Worm (Caenorhabditis elegans) whole organism, L1 larva: ENCODE results near the gene pgl-3.
"Not testable (repeated sequence)": the region's sequence is repeated elsewhere in the genome, so short reads cannot be mapped to it uniquely, and the experiment has no call there.

Experiments
- C34B4.2 ChIP-seq: sonication (generic microtip); optimal IDR thresholded peaks from 2 replicates; lab custom pipeline; 2017; ENCODE audit warnings: mild to moderate bottlenecking, missing genetic modification characterization, missing compliant biosample characterization
- Y116A8C.19 ChIP-seq: sonication (generic microtip); optimal IDR thresholded peaks from 2 replicates; lab custom pipeline; 2016; ENCODE audit warnings: missing compliant biosample characterization, missing genetic modification characterization, borderline replicate concordance
- aha-1 ChIP-seq: fragments of 150-350 bp; optimal IDR thresholded peaks from 2 replicates; lab custom pipeline; 2014; ENCODE audit warnings: missing biosample characterization, missing genetic modification characterization
- blmp-1 ChIP-seq: fragments of 150-350 bp; optimal IDR thresholded peaks from 2 replicates; lab custom pipeline; 2014; ENCODE audit warnings: missing biosample characterization, missing genetic modification characterization
- ceh-8 ChIP-seq: fragments of 200-800 bp; sonication (Bioruptor generic); optimal IDR thresholded peaks from 2 replicates; lab custom pipeline; 2018; ENCODE audit warnings: mild to moderate bottlenecking, missing genetic modification characterization, moderate library complexity, missing compliant biosample characterization
- ceh-82 ChIP-seq, 3 experiments: fragments of 150-350 bp in 1 of 3; sonication (generic microtip) in 2 of 3; optimal IDR thresholded peaks; 2 replicates each; lab custom pipeline; 2014 to 2017; ENCODE audit warnings: missing biosample characterization in 3 of 3, missing genetic modification characterization in 3 of 3
- ceh-90 ChIP-seq: sonication (generic microtip); optimal IDR thresholded peaks from 2 replicates; lab custom pipeline; 2016; ENCODE audit warnings: missing genetic modification characterization, missing compliant biosample characterization
- dpl-1 ChIP-seq, 3 experiments: fragments of 150-350 bp in 2 of 3; sonication (generic microtip) in 1 of 3; optimal IDR thresholded peaks; 2 replicates each; lab custom pipeline; 2014 to 2017; ENCODE audit warnings: missing biosample characterization in 3 of 3, missing genetic modification characterization in 3 of 3, missing genetic modification reagents in 3 of 3
- efl-1 ChIP-seq, 4 experiments: fragments of 150-350 bp; optimal IDR thresholded peaks in 3 of 4; peaks in 1 of 4; 1 replicate in 1 of 4; 2 replicates in 3 of 4; lab custom pipeline; 2014; ENCODE audit warnings: missing biosample characterization in 2 of 4, missing genetic modification characterization in 2 of 4, missing genetic modification reagents in 2 of 4
- efl-3 ChIP-seq: fragments of 200-800 bp; sonication (Bioruptor generic); optimal IDR thresholded peaks from 2 replicates; lab custom pipeline; 2018; ENCODE audit warnings: mild to moderate bottlenecking, missing genetic modification characterization, missing compliant biosample characterization
- egl-13 ChIP-seq: sonication (generic microtip); optimal IDR thresholded peaks from 2 replicates; lab custom pipeline; 2016; ENCODE audit warnings: missing genotype, missing genetic modification reagents, missing genetic modification characterization, missing compliant biosample characterization
- egl-27 ChIP-seq, 2 experiments: fragments of 150-350 bp in 1 of 2; sonication (generic microtip); optimal IDR thresholded peaks; 3 replicates each; lab custom pipeline; 2017 to 2018; ENCODE audit warnings: missing biosample characterization in 2 of 2, missing genetic modification characterization in 2 of 2, missing genetic modification reagents in 2 of 2
- elt-2 ChIP-seq: sonication (generic microtip); optimal IDR thresholded peaks from 2 replicates; lab custom pipeline; 2016; ENCODE audit warnings: missing genetic modification characterization, mild to moderate bottlenecking, inconsistent platforms, missing compliant biosample characterization, missing genetic modification reagents
- elt-3 ChIP-seq, 6 experiments: fragments of 150-350 bp in 1 of 6; sonication (generic microtip); optimal IDR thresholded peaks; 2 replicates each; lab custom pipeline; 2017 to 2018; ENCODE audit warnings: missing biosample characterization in 6 of 6, missing genetic modification characterization in 6 of 6, inconsistent platforms in 1 of 6
- hlh-4 ChIP-seq: sonication (generic microtip); optimal IDR thresholded peaks from 2 replicates; lab custom pipeline; 2016; ENCODE audit warnings: mild to moderate bottlenecking, missing genetic modification characterization, missing compliant biosample characterization
- hpl-2 ChIP-seq: fragments of 150-350 bp; optimal IDR thresholded peaks from 2 replicates; lab custom pipeline; 2014; ENCODE audit warnings: missing biosample characterization, missing genetic modification reagents, missing genetic modification characterization
- isw-1 ChIP-seq: fragments of 200-800 bp; sonication (Bioruptor generic); IDR thresholded peaks from 2 replicates; pipeline ENCODE4 v1.3.6; 2022; ENCODE audit warnings: missing genetic modification characterization, missing compliant biosample characterization
- lin-14 ChIP-seq: fragments of 200-800 bp; sonication (Bioruptor generic); optimal IDR thresholded peaks from 2 replicates; lab custom pipeline; 2018; ENCODE audit warnings: mild to moderate bottlenecking, missing genetic modification characterization, moderate library complexity, missing compliant biosample characterization
- lin-15B ChIP-seq: fragments of 150-350 bp; sonication (generic microtip); optimal IDR thresholded peaks from 3 replicates; lab custom pipeline; 2014; ENCODE audit warnings: missing biosample characterization, missing genetic modification characterization
- lin-35 ChIP-seq, 2 experiments: fragments of 150-350 bp; optimal IDR thresholded peaks; 2 replicates each; lab custom pipeline; 2014; ENCODE audit warnings: missing biosample characterization in 2 of 2, missing genetic modification characterization in 2 of 2, missing genetic modification reagents in 2 of 2
- lsy-2 ChIP-seq, 2 experiments: fragments of 150-350 bp; optimal IDR thresholded peaks; 2 replicates each; lab custom pipeline; 2014; ENCODE audit warnings: missing biosample characterization in 2 of 2, missing genetic modification characterization in 2 of 2
- nhr-12 ChIP-seq: sonication (generic microtip); optimal IDR thresholded peaks from 2 replicates; lab custom pipeline; 2017; ENCODE audit warnings: missing biosample characterization, missing genetic modification characterization
- nhr-28 ChIP-seq: fragments of 150-350 bp; optimal IDR thresholded peaks from 2 replicates; lab custom pipeline; 2014; ENCODE audit warnings: missing biosample characterization, missing genetic modification characterization
- nhr-85 ChIP-seq: sonication (generic microtip); peaks from one replicate; lab custom pipeline; 2016; ENCODE audit warnings: missing genetic modification characterization, inconsistent platforms, missing compliant biosample characterization
- skn-1 ChIP-seq: fragments of 150-350 bp; optimal IDR thresholded peaks from 2 replicates; lab custom pipeline; 2014; ENCODE audit warnings: missing biosample characterization, missing genetic modification characterization
- snpc-4 ChIP-seq: fragments of 150-350 bp; optimal IDR thresholded peaks from 2 replicates; lab custom pipeline; 2014; ENCODE audit warnings: missing biosample characterization, missing genetic modification characterization
- snu-23 ChIP-seq: sonication (generic microtip); optimal IDR thresholded peaks from 2 replicates; lab custom pipeline; 2016; ENCODE audit warnings: missing genetic modification characterization, missing compliant biosample characterization
- sox-4 ChIP-seq: sonication (generic microtip); optimal IDR thresholded peaks from 2 replicates; lab custom pipeline; 2016; ENCODE audit warnings: missing genetic modification characterization, missing compliant biosample characterization
- unc-62 ChIP-seq: fragments of 150-350 bp; optimal IDR thresholded peaks from 2 replicates; lab custom pipeline; 2014; ENCODE audit warnings: missing biosample characterization, missing genetic modification reagents, missing genetic modification characterization
- vab-15 ChIP-seq: sonication (generic microtip); optimal IDR thresholded peaks from 2 replicates; lab custom pipeline; 2017; ENCODE audit warnings: missing genotype, mild to moderate bottlenecking, missing genetic modification characterization, missing compliant biosample characterization
- zag-1 ChIP-seq: fragments of 150-350 bp; optimal IDR thresholded peaks from 2 replicates; lab custom pipeline; 2014; ENCODE audit warnings: missing biosample characterization, missing genetic modification characterization

Gene pgl-3

DNA sequence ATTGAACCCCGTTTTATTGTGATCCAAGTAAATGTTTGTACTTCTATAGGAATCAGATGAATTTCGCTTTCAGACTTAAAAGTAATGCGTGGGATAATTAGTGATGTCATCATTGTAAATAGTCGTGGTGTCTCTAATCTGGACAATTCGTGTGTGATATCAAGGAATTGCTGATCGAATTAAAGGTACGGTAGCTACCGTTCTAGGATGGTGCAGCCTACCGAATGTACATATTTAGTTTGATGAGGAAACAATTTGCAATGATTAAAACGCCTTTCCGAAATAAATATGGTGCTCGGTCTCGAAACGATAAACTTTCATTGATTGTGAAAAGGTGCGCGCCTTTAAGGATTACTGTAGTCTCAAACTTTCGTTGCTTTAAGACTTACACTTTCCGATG lies 2.8 kb downstream of the pgl-3 start:
- TF ChIP-seq isw-1 (GFP tag; lab: Robert Waterston, UW), result no peak
- TF ChIP-seq ceh-90 (tag; lab: Kevin White, UChicago), result no peak
- no peak for TF ChIP-seq sox-4 (tag; lab: Kevin White, UChicago)
- TF ChIP-seq elt-3 (tag; optimal IDR thresholded peaks at IDR 0.05; lab: Kevin White, UChicago), result no peak
- TF ChIP-seq blmp-1 (tag; lab: Kevin White, UChicago), result no peak
- no peak for TF ChIP-seq skn-1
- TF ChIP-seq lin-14 (GFP tag; lab: Kevin White, UChicago), result no peak
- no peak for TF ChIP-seq zag-1 (tag; lab: Kevin White, UChicago)
- no peak for TF ChIP-seq nhr-85 (tag; lab: Kevin White, UChicago)
- no peak for TF ChIP-seq hpl-2 (GFP tag; lab: Kevin White, UChicago)
- TF ChIP-seq vab-15 (tag; lab: Kevin White, UChicago), result no peak
- no peak for TF ChIP-seq hlh-4 (tag; lab: Kevin White, UChicago)
- TF ChIP-seq egl-27 (tag; optimal IDR thresholded peaks at IDR 0.05; lab: Kevin White, UChicago), result no peak
- TF ChIP-seq, all 84 proteins: peak for 0

DNA sequence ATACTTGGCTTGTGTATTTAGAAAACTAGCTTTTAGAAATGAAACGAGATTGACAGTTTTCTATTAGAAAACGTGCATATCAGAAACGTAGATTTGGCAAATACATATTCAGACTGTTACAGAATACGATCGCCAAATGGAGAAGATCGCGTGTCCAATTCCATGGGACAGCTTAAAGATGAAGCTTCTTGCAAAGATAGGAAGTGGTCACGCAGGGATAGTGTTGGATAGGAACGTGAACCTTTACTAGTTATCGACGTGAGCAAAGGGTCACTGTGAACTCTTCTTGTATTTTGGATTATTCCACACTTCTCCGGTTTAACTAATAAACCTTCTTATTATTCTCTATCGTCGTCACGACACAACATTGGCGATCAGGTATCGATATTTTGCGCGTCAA lies 4.9 kb downstream of the pgl-3 start, which contains the start of gene bgnt-1.4:
Gene bgnt-1.4 (plus strand): TSS at position 301 of the 400 bp plus-strand sequence.
- not testable (repeated sequence) for TF ChIP-seq efl-1 (optimal IDR thresholded peaks at IDR 0.05; lab: Kevin White, UChicago); efl-1 (GFP tag; optimal IDR thresholded peaks at IDR 0.05 in 1 of 2; lab: Kevin White, UChicago); C34B4.2 (tag; lab: Kevin White, UChicago); efl-3

- TF ChIP-seq snpc-4 (tag; lab: Kevin White, UChicago) (no peak), ceh-8 (GFP tag; lab: Kevin White, UChicago) (no peak), efl-1 (optimal IDR thresholded peaks at IDR 0.05; lab: Kevin White, UChicago) (no peak), efl-1 (GFP tag; optimal IDR thresholded peaks at IDR 0.05 in 1 of 2; lab: Kevin White, UChicago) (no peak)
These were observed 10.7 kb downstream of the pgl-3 start, which contains the start of gene C18G1.8 for ce11 chrV:4766501-4766900. Gene C18G1.8, minus strand, starts transcription at chrV:4766601.

DNA sequence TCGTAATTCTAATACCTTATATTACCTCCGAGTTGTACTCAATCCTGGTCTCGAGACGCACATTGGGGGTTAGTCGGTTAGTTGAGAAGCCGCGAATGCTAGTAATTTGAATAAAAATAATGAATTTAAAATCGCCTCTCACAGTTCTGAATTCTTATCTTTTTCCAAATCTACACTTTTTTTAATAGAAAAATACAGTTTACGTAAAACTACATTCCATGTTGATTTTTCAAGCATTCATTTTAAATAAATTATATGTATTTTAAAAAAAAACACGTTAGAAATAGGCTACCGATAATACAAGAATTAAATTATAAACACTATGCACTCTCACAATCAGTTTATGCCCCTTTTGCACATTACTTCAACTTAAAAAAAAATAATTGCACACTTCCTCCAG lies 13.9 kb downstream of the pgl-3 start, which contains the start of gene C18G1.9:
Gene C18G1.9 (minus strand): TSS at position 101 of the 400 bp plus-strand sequence.
- no peak for TF ChIP-seq unc-62 (GFP tag; lab: Kevin White, UChicago)

- no peak for TF ChIP-seq blmp-1 (tag; lab: Kevin White, UChicago)
- no peak for TF ChIP-seq sox-4 (tag; lab: Kevin White, UChicago)
- no peak for TF ChIP-seq ceh-82 (tag; optimal IDR thresholded peaks at IDR 0.05; lab: Kevin White, UChicago)
- TF ChIP-seq nhr-12, result no peak
- TF ChIP-seq lin-35 (GFP tag; optimal IDR thresholded peaks at IDR 0.05; lab: Kevin White, UChicago), result peak in 1 of 2 experiments; percentile 10
- no peak for TF ChIP-seq Y116A8C.19 (tag; lab: Kevin White, UChicago)
- no peak for TF ChIP-seq dpl-1 (GFP tag; optimal IDR thresholded peaks at IDR 0.05; lab: Kevin White, UChicago)
- TF ChIP-seq snu-23 (GFP tag; lab: Kevin White, UChicago), result no peak
- no peak for TF ChIP-seq egl-13 (tag; lab: Kevin White, UChicago)
- TF ChIP-seq aha-1 (tag; lab: Kevin White, UChicago), result no peak
- no peak for TF ChIP-seq lsy-2 (tag; optimal IDR thresholded peaks at IDR 0.05; lab: Kevin White, UChicago)
- TF ChIP-seq nhr-28, result no peak
- peak; percentile 29 for TF ChIP-seq elt-2 (tag; lab: Kevin White, UChicago)
- TF ChIP-seq lin-15B (tag; lab: Kevin White, UChicago), result no peak
These were observed 14.7 kb downstream of the pgl-3 start, which contains the start of gene elt-7 for ce11 chrV:4770408-4770947. Gene elt-7, plus strand, starts transcription at chrV:4770670.
